Fruit fly (Drosophila melanogaster) whole organism, wandering third instar larva: ENCODE measurements around the gene Cpr67B.

Experiments used
- Abd-B ChIP-seq: fragments of >200 bp; optimal IDR thresholded peaks from 2 replicates; lab custom pipeline; 2017; ENCODE audit warnings: missing biosample characterization, missing genetic modification characterization
- CG32264 ChIP-seq: fragments of 200-800 bp; sonication (Bioruptor generic); optimal IDR thresholded peaks from 2 replicates; lab custom pipeline; 2016; ENCODE audit warnings: missing biosample characterization, missing genetic modification characterization
- CG9705 ChIP-seq: fragments of 200-800 bp; sonication (Bioruptor generic); optimal IDR thresholded peaks from 2 replicates; lab custom pipeline; 2018; ENCODE audit warnings: missing biosample characterization, mild to moderate bottlenecking, missing genetic modification characterization
- CrebA ChIP-seq: fragments of 200-800 bp; sonication (Bioruptor generic); optimal IDR thresholded peaks from 2 replicates; lab custom pipeline; 2016; ENCODE audit warnings: missing biosample characterization, mild to moderate bottlenecking, missing genetic modification characterization, borderline replicate concordance
- Dfd ChIP-seq: fragments of >200 bp; optimal IDR thresholded peaks from 2 replicates; lab custom pipeline; 2017; ENCODE audit warnings: missing biosample characterization, missing genetic modification characterization
- Dif ChIP-seq: fragments of 200-275, 200-300 bp; sonication (Bioruptor generic); optimal IDR thresholded peaks from 2 replicates; lab custom pipeline; 2018; ENCODE audit warnings: missing biosample characterization, missing genetic modification characterization; ENCODE audit not compliant: partially characterized antibody
- GATAd ChIP-seq: sonication (Bioruptor generic); optimal IDR thresholded peaks from 2 replicates; lab custom pipeline; 2016; ENCODE audit warnings: missing biosample characterization, missing genetic modification characterization
- HLH106 ChIP-seq: fragments of 200-800 bp; optimal IDR thresholded peaks from 3 replicates; lab custom pipeline; 2019; ENCODE audit warnings: missing biosample characterization, mild to moderate bottlenecking, missing genetic modification characterization, moderate library complexity
- Hnf4 ChIP-seq: fragments of 200-800 bp; sonication (Bioruptor generic); optimal IDR thresholded peaks from 2 replicates; lab custom pipeline; 2016; ENCODE audit warnings: missing biosample characterization, mild to moderate bottlenecking, missing genetic modification characterization
- Hr78 ChIP-seq: fragments of >200 bp; optimal IDR thresholded peaks from 2 replicates; lab custom pipeline; 2017; ENCODE audit warnings: missing biosample characterization, missing genetic modification characterization
- Hr83 ChIP-seq: fragments of 200-300 bp; sonication (Bioruptor generic); optimal IDR thresholded peaks from 2 replicates; lab custom pipeline; 2016; ENCODE audit warnings: missing biosample characterization, mild to moderate bottlenecking, missing genetic modification characterization, moderate library complexity; ENCODE audit not compliant: poor library complexity, severe bottlenecking
- Jra ChIP-seq: sonication (Bioruptor generic); optimal IDR thresholded peaks from 2 replicates; lab custom pipeline; 2016; ENCODE audit warnings: missing biosample characterization, missing genetic modification characterization
- Mio ChIP-seq: sonication (Bioruptor generic); optimal IDR thresholded peaks from 2 replicates; lab custom pipeline; 2016; ENCODE audit warnings: missing biosample characterization, missing genetic modification characterization
- Myc ChIP-seq: fragments of >200 bp; optimal IDR thresholded peaks from 2 replicates; lab custom pipeline; 2017
- N ChIP-seq: fragments of >200 bp; optimal IDR thresholded peaks from 2 replicates; lab custom pipeline; 2018; ENCODE audit warnings: missing biosample characterization, missing external identifiers, missing genetic modification characterization
- OdsH ChIP-seq: fragments of 200-800 bp; sonication (Bioruptor generic); optimal IDR thresholded peaks from 2 replicates; lab custom pipeline; 2016; ENCODE audit warnings: missing biosample characterization, mild to moderate bottlenecking, missing genetic modification characterization
- Rel ChIP-seq, 2 experiments: fragments of 200-800 bp; sonication (Bioruptor generic) in 1 of 2; optimal IDR thresholded peaks; 2 replicates in 1 of 2; 3 replicates in 1 of 2; lab custom pipeline; 2016 to 2019; ENCODE audit warnings: mild to moderate bottlenecking in 2 of 2, missing biosample characterization in 2 of 2, missing genetic modification characterization in 2 of 2, moderate library complexity in 1 of 2
- Sp1 ChIP-seq: fragments of 200-800 bp; sonication (Bioruptor generic); optimal IDR thresholded peaks from 3 replicates; lab custom pipeline; 2019; ENCODE audit warnings: missing biosample characterization, mild to moderate bottlenecking, missing genetic modification characterization, moderate library complexity
- br ChIP-seq: fragments of 200-800 bp; sonication (Bioruptor generic); optimal IDR thresholded peaks from 2 replicates; lab custom pipeline; 2016; ENCODE audit warnings: missing biosample characterization, missing genetic modification characterization
- brk ChIP-seq: fragments of 200-800 bp; sonication (Bioruptor generic); optimal IDR thresholded peaks from 2 replicates; lab custom pipeline; 2016; ENCODE audit warnings: missing biosample characterization, mild to moderate bottlenecking, missing genetic modification characterization
- dl ChIP-seq, 2 experiments: fragments of 175-275, 200-275 bp in 1 of 2; fragments of 200-275 bp in 1 of 2; sonication (Bioruptor generic); optimal IDR thresholded peaks; lab custom pipeline; 2018; ENCODE audit warnings: mild to moderate bottlenecking in 2 of 2, missing biosample characterization in 2 of 2, missing genetic modification characterization in 2 of 2, moderate library complexity in 2 of 2; ENCODE audit not compliant: partially characterized antibody in 2 of 2, insufficient read depth in 1 of 2
- dmrt93B ChIP-seq: fragments of 200-800 bp; sonication (Bioruptor generic); optimal IDR thresholded peaks from 2 replicates; lab custom pipeline; 2018; ENCODE audit warnings: missing biosample characterization, mild to moderate bottlenecking, missing genetic modification characterization
- dsf ChIP-seq: sonication (Bioruptor generic); optimal IDR thresholded peaks from 2 replicates; lab custom pipeline; 2016; ENCODE audit warnings: missing biosample characterization, missing genetic modification characterization, borderline replicate concordance
- ey ChIP-seq: fragments of 200-800 bp; sonication (Bioruptor generic); optimal IDR thresholded peaks from 2 replicates; lab custom pipeline; 2016; ENCODE audit warnings: missing biosample characterization, missing genetic modification characterization
- foxo ChIP-seq, 2 experiments: fragments of 200-800 bp; sonication (Bioruptor generic); optimal IDR thresholded peaks; 2 replicates in 1 of 2; 3 replicates in 1 of 2; lab custom pipeline; 2016 to 2017; ENCODE audit warnings: missing biosample characterization in 2 of 2, missing genetic modification characterization in 2 of 2
- fru ChIP-seq: fragments of 200-800 bp; sonication (Bioruptor generic); optimal IDR thresholded peaks from 3 replicates; lab custom pipeline; 2016; ENCODE audit warnings: missing biosample characterization, mild to moderate bottlenecking, missing genetic modification characterization
- h ChIP-seq: fragments of 200-800 bp; sonication (Bioruptor generic); optimal IDR thresholded peaks from 3 replicates; lab custom pipeline; 2016; ENCODE audit warnings: missing biosample characterization, mild to moderate bottlenecking, missing genetic modification characterization
- jim ChIP-seq: fragments of 175-275, 200-325 bp; sonication (Bioruptor generic); optimal IDR thresholded peaks from 2 replicates; lab custom pipeline; 2016; ENCODE audit warnings: missing biosample characterization, mild to moderate bottlenecking, missing genetic modification characterization
- lola ChIP-seq: fragments of >200 bp; optimal IDR thresholded peaks from 2 replicates; lab custom pipeline; 2017; ENCODE audit warnings: missing biosample characterization, missing genetic modification characterization
- pan ChIP-seq: fragments of >200 bp; optimal IDR thresholded peaks from 2 replicates; lab custom pipeline; 2017
- psq ChIP-seq: fragments of 200-800 bp; sonication (Bioruptor generic); optimal IDR thresholded peaks from 3 replicates; lab custom pipeline; 2017; ENCODE audit warnings: missing biosample characterization, mild to moderate bottlenecking, missing genetic modification characterization, moderate library complexity
- rgr ChIP-seq: fragments of 200-800 bp; sonication (Bioruptor generic); optimal IDR thresholded peaks from 3 replicates; lab custom pipeline; 2016; ENCODE audit warnings: missing biosample characterization, mild to moderate bottlenecking, missing genetic modification characterization
- sage ChIP-seq: fragments of 200-800 bp; sonication (Bioruptor generic); optimal IDR thresholded peaks from 2 replicates; lab custom pipeline; 2016; ENCODE audit warnings: missing biosample characterization, mild to moderate bottlenecking, missing genetic modification characterization
- sv ChIP-seq: fragments of 200-800 bp; sonication (Bioruptor generic); optimal IDR thresholded peaks from 3 replicates; lab custom pipeline; 2016; ENCODE audit warnings: missing biosample characterization, missing genetic modification characterization
- tai ChIP-seq: sonication (Bioruptor generic); optimal IDR thresholded peaks from 2 replicates; lab custom pipeline; 2016; ENCODE audit warnings: missing biosample characterization, missing genetic modification characterization
- woc ChIP-seq: sonication (Bioruptor generic); optimal IDR thresholded peaks from 2 replicates; lab custom pipeline; 2016; ENCODE audit warnings: missing biosample characterization, mild to moderate bottlenecking, missing genetic modification characterization

The Cpr67B gene

DNA sequence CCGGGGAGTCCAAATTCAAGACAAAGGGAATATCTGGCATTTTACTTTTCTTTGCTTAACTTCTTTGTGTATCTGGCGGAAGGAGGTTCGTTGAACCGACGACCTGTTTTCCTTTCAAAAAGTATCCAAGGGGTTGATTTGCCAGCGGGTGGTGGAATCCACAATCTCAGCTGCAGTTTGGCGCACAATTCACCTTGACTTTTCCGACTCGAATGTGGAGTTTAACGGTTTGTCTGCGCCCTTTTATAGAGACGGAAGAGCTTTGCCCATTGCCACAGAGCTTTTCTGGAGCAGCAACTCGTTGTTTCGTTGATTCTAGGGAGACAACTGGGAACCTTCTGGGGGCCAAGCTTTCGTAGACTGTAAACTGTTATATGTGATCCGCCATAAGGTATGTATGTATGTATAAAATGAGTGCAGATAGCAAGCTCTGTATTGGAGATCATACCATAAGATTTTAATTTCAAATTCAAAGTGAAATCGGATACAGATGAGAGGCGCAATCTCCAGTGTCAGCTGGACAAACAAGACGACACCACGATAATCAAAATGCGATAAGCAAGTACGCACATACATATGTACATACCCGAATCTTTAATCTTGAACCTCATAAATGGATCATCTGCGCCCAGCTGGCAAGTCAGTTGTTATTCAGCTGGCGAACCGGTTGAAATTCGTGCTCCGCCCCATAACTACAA is 32.2 kb upstream of the Cpr67B start, which contains the start of the genes Hsp67Bc, CG4456 and Hsp22:
Gene Hsp67Bc, minus strand, starts transcription at position 220 of the 698 bp plus-strand sequence.
Gene CG4456, plus strand, starts transcription at position 445 of the 698 bp plus-strand sequence.
Gene Hsp22, plus strand, starts transcription at position 654 of the 698 bp plus-strand sequence.
- no peak for TF ChIP-seq CrebA
- TF ChIP-seq br: no peak
- TF ChIP-seq lola (GFP tag; lab: Kevin White, UChicago): no peak
- no peak for TF ChIP-seq ey (GFP tag; lab: Kevin White, UChicago)
- TF ChIP-seq Rel (GFP tag; optimal IDR thresholded peaks at IDR 0.05; lab: Kevin White, UChicago): no peak
- peak; percentile 5 for TF ChIP-seq Rel (tag; optimal IDR thresholded peaks at IDR 0.05; lab: Kevin White, UChicago)

DNA sequence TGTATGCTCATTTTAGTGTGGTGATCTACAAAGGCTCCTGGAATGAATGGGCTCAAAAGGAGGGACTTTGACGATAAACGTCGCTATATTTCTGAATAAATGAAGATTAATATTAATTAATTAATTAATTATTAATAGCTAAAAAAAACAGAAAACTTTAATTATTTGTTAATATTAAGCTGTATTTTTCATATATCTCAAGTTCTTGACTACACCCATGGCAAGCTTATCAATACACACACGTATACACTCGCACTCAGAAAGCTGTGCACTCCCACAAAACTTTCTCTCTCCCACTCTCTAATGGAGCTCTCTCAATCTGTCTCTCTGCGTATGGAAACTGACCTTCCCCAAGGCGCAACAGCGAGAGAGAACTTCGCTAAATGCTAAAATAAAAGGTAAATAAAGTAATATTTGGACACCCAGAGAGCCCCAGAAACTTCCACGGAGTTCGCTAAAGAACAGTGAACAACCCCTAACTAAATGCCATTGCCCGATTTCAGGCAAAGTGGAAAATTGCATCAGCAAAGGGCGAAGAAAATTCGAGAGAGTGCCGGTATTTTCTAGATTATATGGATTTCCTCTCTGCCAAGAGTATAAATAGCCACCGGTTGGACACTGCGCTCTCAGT is 31.1 kb upstream of the Cpr67B start:
- TF ChIP-seq dmrt93B (peak; percentile 36), lola (GFP tag; lab: Kevin White, UChicago) (no peak), dl (GFP tag; optimal IDR thresholded peaks at IDR 0.05; lab: Kevin White, UChicago; ENCODE audit: insufficient read depth in 1 of 2, partially characterized antibody in 2 of 2) (peak; percentile 87 to 90), Hnf4 (peak; percentile 63), HLH106 (tag; lab: Kevin White, UChicago) (peak; percentile 47), Rel (GFP tag; optimal IDR thresholded peaks at IDR 0.05; lab: Kevin White, UChicago) (no peak), Rel (tag; optimal IDR thresholded peaks at IDR 0.05; lab: Kevin White, UChicago) (peak; percentile 21), ey (GFP tag; lab: Kevin White, UChicago) (peak; percentile 50), CrebA (no peak), Hr83 (GFP tag; lab: Kevin White, UChicago) (peak; percentile 75), GATAd (GFP tag; lab: Kevin White, UChicago) (no peak), CG9705 (GFP tag; lab: Kevin White, UChicago) (peak; percentile 51), Abd-B (no peak), Dif (GFP tag; lab: Kevin White, UChicago) (peak; percentile 96), br (peak; percentile 40), OdsH (GFP tag; lab: Kevin White, UChicago) (peak; percentile 72), foxo (GFP tag; optimal IDR thresholded peaks at IDR 0.05; lab: Kevin White, UChicago) (peak in 1 of 2 experiments; percentile 83), pan (lab: Kevin White, UChicago) (no peak), sage (GFP tag; lab: Kevin White, UChicago) (peak; percentile 57), rgr (GFP tag; lab: Kevin White, UChicago) (peak; percentile 82), Sp1 (GFP tag; lab: Kevin White, UChicago) (peak; percentile 80), jim (no peak), Dfd (no peak), fru (peak; percentile 68), Hr78 (GFP tag; lab: Kevin White, UChicago) (no peak), N (no peak), h (GFP tag; lab: Kevin White, UChicago) (peak; percentile 77), sv (GFP tag; lab: Kevin White, UChicago) (peak; percentile 53), brk (GFP tag; lab: Kevin White, UChicago) (peak; percentile 63), psq (peak; percentile 47), woc (GFP tag; lab: Kevin White, UChicago) (peak; percentile 1), Mio (GFP tag; lab: Kevin White, UChicago) (no peak), Jra (peak; percentile 37)

DNA sequence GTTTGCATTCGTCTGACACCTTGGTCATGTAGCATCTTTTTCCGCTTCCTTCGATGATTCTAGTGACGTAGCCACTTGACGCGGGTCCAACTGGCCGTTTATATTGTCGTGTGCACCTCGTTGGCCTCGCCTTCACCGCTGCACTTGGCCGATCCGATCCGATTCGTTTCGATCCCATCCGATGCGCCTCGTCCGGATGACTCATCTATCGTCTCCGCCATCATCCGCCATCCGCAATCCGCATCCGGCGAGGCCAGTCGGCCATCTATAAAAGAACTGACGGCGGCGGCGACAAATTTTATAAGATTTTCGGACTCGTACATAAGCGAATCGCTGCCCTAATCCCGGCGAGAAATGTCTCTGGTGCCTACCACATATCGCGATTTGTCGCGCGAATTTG is 29.5 kb upstream of the Cpr67B start, which contains the start of gene CG4461:
Gene CG4461, plus strand, starts transcription at position 301 of the 400 bp plus-strand sequence.
- TF ChIP-seq rgr (GFP tag; lab: Kevin White, UChicago) (no peak), Myc (lab: Kevin White, UChicago) (no peak), dsf (GFP tag; lab: Kevin White, UChicago) (no peak), sage (GFP tag; lab: Kevin White, UChicago) (no peak), Rel (GFP tag; optimal IDR thresholded peaks at IDR 0.05; lab: Kevin White, UChicago) (no peak), Rel (tag; optimal IDR thresholded peaks at IDR 0.05; lab: Kevin White, UChicago) (no peak), brk (GFP tag; lab: Kevin White, UChicago) (no peak), pan (lab: Kevin White, UChicago) (no peak), Dfd (no peak), Dif (GFP tag; lab: Kevin White, UChicago) (no peak), lola (GFP tag; lab: Kevin White, UChicago) (no peak), Jra (no peak), tai (GFP tag; lab: Kevin White, UChicago) (no peak), Abd-B (no peak), br (no peak), ey (GFP tag; lab: Kevin White, UChicago) (no peak), dl (GFP tag; optimal IDR thresholded peaks at IDR 0.05; lab: Kevin White, UChicago; ENCODE audit: insufficient read depth in 1 of 2, partially characterized antibody in 2 of 2) (no peak), Sp1 (GFP tag; lab: Kevin White, UChicago) (no peak), foxo (GFP tag; optimal IDR thresholded peaks at IDR 0.05; lab: Kevin White, UChicago) (no peak), CG32264 (GFP tag; lab: Kevin White, UChicago) (no peak), woc (GFP tag; lab: Kevin White, UChicago) (no peak)
